Worm (Caenorhabditis elegans) whole organism, early embryonic: ENCODE measurements around the gene clec-195.
A peak's percentile ranks its signal among the peaks of the same experiment; 100 is the strongest.

ENCODE experiments used
- ama-1 ChIP-seq: fragments of 150-350 bp; optimal IDR thresholded peaks from 2 replicates; lab custom pipeline; 2014
- hmg-4 ChIP-seq: fragments of 200-800 bp; sonication (Bioruptor generic); optimal IDR thresholded peaks from 2 replicates; lab custom pipeline; 2018; ENCODE audit warnings: mild to moderate bottlenecking, missing genetic modification characterization, missing compliant biosample characterization
- scrt-1 ChIP-seq: fragments of 200-800 bp; sonication (Bioruptor generic); IDR thresholded peaks from 2 replicates; pipeline ENCODE4 v1.3.6; 2022; ENCODE audit warnings: missing genetic modification characterization, missing compliant biosample characterization
- tbx-11 ChIP-seq: fragments of 200-800 bp; sonication (Bioruptor generic); IDR thresholded peaks from 2 replicates; pipeline ENCODE4 v1.3.6; 2022; ENCODE audit warnings: missing genetic modification characterization, missing compliant biosample characterization
- tra-4 ChIP-seq: sonication (generic microtip); optimal IDR thresholded peaks from 2 replicates; lab custom pipeline; 2017; ENCODE audit warnings: missing genetic modification characterization, missing compliant biosample characterization

ce11 chrIV:16995425-16995824 lies 50.2 kb downstream of the clec-195 start, which contains the start of gene rom-4:
- TF ChIP-seq tbx-11 (GFP tag; lab: Robert Waterston, UW) (0 out of 2 replicates have a peak, but pooled peaks have one; percentile 37), hmg-4 (GFP tag; lab: Kevin White, UChicago) (no peak), tra-4 (tag; lab: Kevin White, UChicago) (no peak), scrt-1 (GFP tag; lab: Robert Waterston, UW) (no peak), ama-1 (lab: Kevin White, UChicago) (no peak)
